Fruit fly (Drosophila melanogaster): Measurements from ENCODE around the gene sog.

sog gene

DNA sequence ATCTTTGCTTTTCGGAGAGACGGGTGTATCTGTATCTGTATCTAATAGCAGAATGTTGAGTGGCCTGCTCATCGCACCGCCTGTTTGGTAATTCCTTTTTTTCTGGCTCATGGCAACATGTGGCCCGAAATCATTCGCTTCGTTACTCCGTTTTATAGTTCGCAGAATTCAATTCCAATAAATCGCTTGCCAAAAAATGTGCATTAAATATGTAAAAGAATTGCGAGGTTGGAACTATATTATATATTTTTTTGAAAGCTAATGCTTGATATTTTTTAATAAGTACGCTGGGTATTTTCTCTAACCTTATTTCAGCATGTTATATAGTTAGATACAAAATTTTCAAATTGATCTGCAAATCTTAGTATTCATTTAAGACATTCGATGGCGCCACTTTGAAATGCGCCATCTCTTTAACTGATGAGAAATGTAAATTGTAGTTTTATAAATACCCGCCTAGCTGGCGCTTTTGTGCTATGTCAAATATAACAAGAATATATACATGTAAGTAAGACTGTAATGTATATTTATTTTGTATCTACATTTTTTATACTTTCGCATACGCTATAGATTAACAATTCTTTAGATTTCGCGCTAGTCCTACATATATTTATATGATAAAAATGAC is 38.9 kb downstream of the sog start (continued):
- TF ChIP-seq exex (tag; optimal IDR thresholded peaks at IDR 0.05), result no peak
- TF ChIP-seq gt (GFP tag; IDR thresholded peaks at IDR 0.05), result no peak
- no peak for TF ChIP-seq prd (optimal IDR thresholded peaks at IDR 0.05)
- TF ChIP-seq prd (GFP tag; IDR thresholded peaks at IDR 0.05), result peak; percentile 51; the same call in 2 of the 3 replicates
- TF ChIP-seq disco-r (GFP tag; optimal IDR thresholded peaks at IDR 0.05), result no peak
- TF ChIP-seq CG10147 (GFP tag; optimal IDR thresholded peaks at IDR 0.05), result no peak
- TF ChIP-seq CG32772 (GFP tag; IDR thresholded peaks at IDR 0.05), result peak; percentile 61
- TF ChIP-seq CG17359 (tag; optimal IDR thresholded peaks at IDR 0.05), result peak; percentile 18
- TF ChIP-seq Hmr (GFP tag; optimal IDR thresholded peaks at IDR 0.05), result peak; percentile 25
- TF ChIP-seq Meics (GFP tag; optimal IDR thresholded peaks at IDR 0.05), result peak; percentile 27
- peak; percentile 85 for TF ChIP-seq CG32532 (GFP tag; IDR thresholded peaks at IDR 0.05)
- no peak for TF ChIP-seq CG1024 (GFP tag; IDR thresholded peaks at IDR 0.05)
- no peak for TF ChIP-seq Sin3A (optimal IDR thresholded peaks at IDR 0.05)
- peak; percentile 41 for TF ChIP-seq CG2712 (tag; optimal IDR thresholded peaks at IDR 0.05)
- no peak for TF ChIP-seq nerfin-2 (GFP tag; IDR thresholded peaks at IDR 0.05; ENCODE audit: partially characterized antibody)
- TF ChIP-seq dpn (GFP tag; optimal IDR thresholded peaks at IDR 0.05), result peak in 1 of 2 experiments; percentile 28
- peak; percentile 71 for TF ChIP-seq Bgb (GFP tag; IDR thresholded peaks at IDR 0.05; ENCODE audit: partially characterized antibody)
- peak; percentile 29 for TF ChIP-seq CoRest (tag; optimal IDR thresholded peaks at IDR 0.05)
- TF ChIP-seq CG4730 (GFP tag; IDR thresholded peaks at IDR 0.05), result 0 out of 2 replicates have a peak, but pooled peaks have one; percentile 24
- no peak for TF ChIP-seq Kr (GFP tag; optimal IDR thresholded peaks at IDR 0.05)
- TF ChIP-seq sens (GFP tag), result peak; percentile 81
- TF ChIP-seq yki (optimal IDR thresholded peaks at IDR 0.05), result no peak
- TF ChIP-seq sisA (GFP tag; IDR thresholded peaks at IDR 0.05), result peak; percentile 64
- no peak for TF ChIP-seq dimm (GFP tag; IDR thresholded peaks at IDR 0.05)
- TF ChIP-seq ssp (GFP tag; IDR thresholded peaks at IDR 0.05), result 0 out of 2 replicates have a peak, but pooled peaks have one; percentile 15
- TF ChIP-seq Dll (GFP tag; IDR thresholded peaks at IDR 0.05; ENCODE audit: partially characterized antibody), result no peak
- TF ChIP-seq CG8944 (GFP tag; optimal IDR thresholded peaks at IDR 0.05), result peak; percentile 9
- TF ChIP-seq CG13424 (tag; optimal IDR thresholded peaks at IDR 0.05), result no peak
- peak; percentile 34; the same call in 1 of the 2 replicates for TF ChIP-seq Taf1 (GFP tag; IDR thresholded peaks at IDR 0.05)
- peak; percentile 96 for TF ChIP-seq CG2199 (GFP tag; IDR thresholded peaks at IDR 0.05)
- TF ChIP-seq gcm (GFP tag; optimal IDR thresholded peaks at IDR 0.05), result no peak
- TF ChIP-seq CG11695 (GFP tag; IDR thresholded peaks at IDR 0.05), result 0 out of 3 replicates have a peak, but pooled peaks have one; percentile 10
- no peak for TF ChIP-seq CG12769 (tag; optimal IDR thresholded peaks at IDR 0.05)
- no peak for TF ChIP-seq CG3163 (GFP tag; optimal IDR thresholded peaks at IDR 0.05)
- no peak for TF ChIP-seq CG18011 (GFP tag; optimal IDR thresholded peaks at IDR 0.05)
- TF ChIP-seq chif (GFP tag; optimal IDR thresholded peaks at IDR 0.05), result peak in 1 of 2 experiments; percentile 41
- peak; percentile 70 for TF ChIP-seq vvl (GFP tag; IDR thresholded peaks at IDR 0.05)
- peak; percentile 8 for TF ChIP-seq Vsx1 (GFP tag; optimal IDR thresholded peaks at IDR 0.05)
- no peak for TF ChIP-seq crp (GFP tag; optimal IDR thresholded peaks at IDR 0.05)
- peak; percentile 16 for TF ChIP-seq lilli (GFP tag; optimal IDR thresholded peaks at IDR 0.05)
- peak; percentile 50; the same call in 1 of the 3 replicates for TF ChIP-seq H15 (GFP tag; IDR thresholded peaks at IDR 0.05)
- TF ChIP-seq CG4820 (GFP tag; optimal IDR thresholded peaks at IDR 0.05), result peak; percentile 1
- no peak for TF ChIP-seq h (optimal IDR thresholded peaks at IDR 0.05)
- TF ChIP-seq knrl (GFP tag; IDR thresholded peaks at IDR 0.05; ENCODE audit: partially characterized antibody), result peak; percentile 62
- TF ChIP-seq Optix (GFP tag; IDR thresholded peaks at IDR 0.05), result peak; percentile 53; the same call in 2 of the 3 replicates
- TF ChIP-seq run (tag; optimal IDR thresholded peaks at IDR 0.05), result no peak
- no peak for TF ChIP-seq ap (GFP tag; IDR thresholded peaks at IDR 0.05)
- peak; percentile 78 for TF ChIP-seq CG9932 (GFP tag; IDR thresholded peaks at IDR 0.05)
- TF ChIP-seq CG1602 (GFP tag; optimal IDR thresholded peaks at IDR 0.05), result peak; percentile 36
- TF ChIP-seq Sox100B (GFP tag; optimal IDR thresholded peaks at IDR 0.05), result no peak
- peak; percentile 43 for TF ChIP-seq Chrac-16 (GFP tag; optimal IDR thresholded peaks at IDR 0.05)
